Fruit fly (Drosophila melanogaster) whole organism, embryonic: ENCODE data around the gene CG5043.

Experiments
- Adf1 ChIP-seq: fragments of 200-800 bp; sonication (Bioruptor generic); IDR thresholded peaks from 2 replicates; pipeline ENCODE4 v1.3.6; 2022; ENCODE audit warnings: missing biosample characterization, missing genetic modification characterization
- CG10321 ChIP-seq: fragments of 200-800 bp; sonication (Bioruptor generic); IDR thresholded peaks from 2 replicates; pipeline ENCODE4 v1.3.6; 2022; ENCODE audit warnings: missing biosample characterization, missing genetic modification characterization
- CG10543 ChIP-seq: fragments of 200-800 bp; sonication (Bioruptor generic); optimal IDR thresholded peaks from 3 replicates; lab custom pipeline; 2017; ENCODE audit warnings: missing biosample characterization, mild to moderate bottlenecking, missing genetic modification characterization, moderate library complexity
- CG11456 ChIP-seq: fragments of 200-800 bp; sonication (Bioruptor generic); IDR thresholded peaks from 3 replicates; pipeline ENCODE4 v1.3.6; 2022; ENCODE audit warnings: missing biosample characterization, missing genetic modification characterization
- CG12659 ChIP-seq: fragments of 200-800 bp; sonication (Bioruptor generic); optimal IDR thresholded peaks from 3 replicates; lab custom pipeline; 2017; ENCODE audit warnings: mild to moderate bottlenecking, missing biosample characterization, missing genetic modification reagents, missing genetic modification characterization
- CG13894 ChIP-seq: fragments of 200-800 bp; sonication (Bioruptor generic); optimal IDR thresholded peaks from 3 replicates; lab custom pipeline; 2018; ENCODE audit warnings: missing biosample characterization, mild to moderate bottlenecking, missing genetic modification characterization, moderate library complexity
- CG14441 ChIP-seq: fragments of 200-800 bp; sonication (Bioruptor generic); IDR thresholded peaks from 2 replicates; pipeline ENCODE4 v1.3.6; 2022; ENCODE audit warnings: missing biosample characterization, missing genetic modification characterization
- CG14667 ChIP-seq: fragments of 200-800 bp; sonication (Bioruptor generic); IDR thresholded peaks from 2 replicates; pipeline ENCODE4 v1.3.6; 2022; ENCODE audit warnings: missing biosample characterization, missing genetic modification characterization
- CG14860 ChIP-seq: fragments of 200-800 bp; sonication (Bioruptor generic); IDR thresholded peaks from 3 replicates; pipeline ENCODE4 v1.3.6; 2022; ENCODE audit warnings: missing biosample characterization, missing genetic modification characterization; ENCODE audit not compliant: partially characterized antibody
- CG15601 ChIP-seq: fragments of 200-800 bp; sonication (Bioruptor generic); optimal IDR thresholded peaks from 3 replicates; lab custom pipeline; 2019; ENCODE audit warnings: missing biosample characterization, mild to moderate bottlenecking, missing genetic modification characterization, moderate library complexity
- CG18599 ChIP-seq: fragments of 200-800 bp; sonication (Bioruptor generic); optimal IDR thresholded peaks from 3 replicates; lab custom pipeline; 2017; ENCODE audit warnings: missing biosample characterization, missing genetic modification characterization, mild to moderate bottlenecking, moderate library complexity, missing genetic modification reagents
- CG30403 ChIP-seq: fragments of 200-800 bp; sonication (Bioruptor generic); optimal IDR thresholded peaks from 3 replicates; lab custom pipeline; 2016; ENCODE audit warnings: missing biosample characterization, missing genetic modification characterization
- CG3726 ChIP-seq: fragments of 200-800 bp; sonication (Bioruptor generic); IDR thresholded peaks from 3 replicates; pipeline ENCODE4, ENCODE4 v1.3.6; 2022; ENCODE audit warnings: missing biosample characterization, missing genetic modification characterization
- CG4854 ChIP-seq: fragments of 200-800 bp; sonication (Bioruptor generic); optimal IDR thresholded peaks from 2 replicates; lab custom pipeline; 2016; ENCODE audit warnings: missing biosample characterization, missing genetic modification characterization, inconsistent platforms
- CG6765 ChIP-seq: fragments of 200-800 bp; sonication (Bioruptor generic); optimal IDR thresholded peaks from 3 replicates; lab custom pipeline; 2017; ENCODE audit warnings: missing biosample characterization, mild to moderate bottlenecking, missing genetic modification characterization
- CG7928 ChIP-seq: fragments of 200-800 bp; sonication (Bioruptor generic); optimal IDR thresholded peaks from 2 replicates; lab custom pipeline; 2017; ENCODE audit warnings: missing biosample characterization, mild to moderate bottlenecking, missing genetic modification characterization
- CG8944 ChIP-seq: fragments of 200-800 bp; sonication (Bioruptor generic); optimal IDR thresholded peaks from 3 replicates; lab custom pipeline; 2016; ENCODE audit warnings: missing biosample characterization, missing genetic modification characterization
- CG9727 ChIP-seq: fragments of 200-800 bp; sonication (Bioruptor generic); optimal IDR thresholded peaks from 3 replicates; lab custom pipeline; 2017; ENCODE audit warnings: missing biosample characterization, mild to moderate bottlenecking, missing genetic modification characterization
- CoRest ChIP-seq: fragments of 200-800 bp; sonication (Bioruptor generic); optimal IDR thresholded peaks from 3 replicates; lab custom pipeline; 2018; ENCODE audit warnings: missing biosample characterization, mild to moderate bottlenecking, missing genetic modification characterization, moderate library complexity
- Dek ChIP-seq: fragments of 200-800 bp; sonication (Bioruptor generic); optimal IDR thresholded peaks from 3 replicates; lab custom pipeline; 2019; ENCODE audit warnings: missing biosample characterization, mild to moderate bottlenecking, missing genetic modification characterization, moderate library complexity
- Dll ChIP-seq: fragments of 200-800 bp; sonication (Bioruptor generic); IDR thresholded peaks from 4 replicates; pipeline ENCODE4 v1.3.6; 2022; ENCODE audit warnings: missing biosample characterization, missing genetic modification characterization; ENCODE audit not compliant: partially characterized antibody
- Doc2 ChIP-seq: fragments of 200-800 bp; sonication (Bioruptor generic); IDR thresholded peaks from 2 replicates; pipeline ENCODE4 v1.3.6; 2022; ENCODE audit warnings: missing biosample characterization, missing genetic modification characterization
- Drgx ChIP-seq: fragments of 200-800 bp; sonication (Bioruptor generic); IDR thresholded peaks from 2 replicates; pipeline ENCODE4 v1.3.6; 2022; ENCODE audit warnings: missing biosample characterization, missing genetic modification characterization
- ERR ChIP-seq: fragments of 200-800 bp; sonication (Bioruptor generic); optimal IDR thresholded peaks from 2 replicates; lab custom pipeline; 2016; ENCODE audit warnings: missing biosample characterization, missing genetic modification characterization
- Hr3 ChIP-seq: fragments of 200-800 bp; sonication (Bioruptor generic); optimal IDR thresholded peaks from 3 replicates; lab custom pipeline; 2016; ENCODE audit warnings: missing biosample characterization, missing genetic modification characterization
- Hsf ChIP-seq: fragments of 200-800 bp; sonication (Bioruptor generic); optimal IDR thresholded peaks from 3 replicates; lab custom pipeline; 2016; ENCODE audit warnings: missing biosample characterization, missing genetic modification characterization
- Kr ChIP-seq: fragments of 200-800 bp; sonication (Bioruptor generic); optimal IDR thresholded peaks from 2 replicates; lab custom pipeline; 2017; ENCODE audit warnings: missing biosample characterization, mild to moderate bottlenecking, missing genetic modification characterization
- MBD-R2 ChIP-seq: fragments of 200-800 bp; sonication (Bioruptor generic); IDR thresholded peaks from 2 replicates; pipeline ENCODE4 v1.3.6; 2022; ENCODE audit warnings: missing biosample characterization, missing genetic modification characterization
- Nf-YC ChIP-seq: fragments of 200-800 bp; optimal IDR thresholded peaks from 3 replicates; lab custom pipeline; 2019; ENCODE audit warnings: missing biosample characterization, mild to moderate bottlenecking, missing genetic modification characterization, moderate library complexity
- Ssrp ChIP-seq: fragments of 200-800 bp; sonication (Bioruptor generic); optimal IDR thresholded peaks from 2 replicates; lab custom pipeline; 2018; ENCODE audit warnings: missing biosample characterization, mild to moderate bottlenecking, missing genetic modification characterization, moderate library complexity
- Xrp1 ChIP-seq: fragments of 200-800 bp; sonication (Bioruptor generic); IDR thresholded peaks from 2 replicates; pipeline ENCODE4 v1.3.6; 2022; ENCODE audit warnings: missing biosample characterization, missing genetic modification characterization
- ash1 ChIP-seq: fragments of 200-800 bp; sonication (Bioruptor generic); optimal IDR thresholded peaks from 2 replicates; lab custom pipeline; 2018; ENCODE audit warnings: missing biosample characterization, mild to moderate bottlenecking, missing genetic modification characterization
- crc ChIP-seq: fragments of 200-800 bp; sonication (Bioruptor generic); optimal IDR thresholded peaks from 2 replicates; lab custom pipeline; 2016; ENCODE audit warnings: missing biosample characterization, missing genetic modification characterization
- dan ChIP-seq: fragments of 200-800 bp; sonication (Bioruptor generic); IDR thresholded peaks from 2 replicates; pipeline ENCODE4 v1.3.6; 2022; ENCODE audit warnings: missing biosample characterization, missing genetic modification characterization
- dpn ChIP-seq, 2 experiments: fragments of 200-800 bp; sonication (Bioruptor generic); optimal IDR thresholded peaks; 3 replicates each; lab custom pipeline; 2016; ENCODE audit warnings: missing biosample characterization in 2 of 2, missing genetic modification characterization in 2 of 2
- fu2 ChIP-seq: fragments of 200-800 bp; sonication (Bioruptor generic); optimal IDR thresholded peaks from 2 replicates; lab custom pipeline; 2016; ENCODE audit warnings: missing biosample characterization, missing genetic modification characterization
- gem ChIP-seq: fragments of 200-800 bp; sonication (Bioruptor generic); optimal IDR thresholded peaks from 2 replicates; lab custom pipeline; 2019; ENCODE audit warnings: missing biosample characterization, mild to moderate bottlenecking, missing genetic modification characterization, moderate library complexity
- grau ChIP-seq: fragments of 200-800 bp; optimal IDR thresholded peaks from 3 replicates; lab custom pipeline; 2019; ENCODE audit warnings: missing biosample characterization, mild to moderate bottlenecking, missing genetic modification characterization, moderate library complexity
- kah ChIP-seq: fragments of 200-800 bp; sonication (Bioruptor generic); optimal IDR thresholded peaks from 2 replicates; lab custom pipeline; 2018; ENCODE audit warnings: missing biosample characterization, mild to moderate bottlenecking, missing genetic modification characterization
- maf-S ChIP-seq: fragments of 200-800 bp; sonication (Bioruptor generic); optimal IDR thresholded peaks from 2 replicates; lab custom pipeline; 2016; ENCODE audit warnings: missing biosample characterization, missing genetic modification characterization
- peb ChIP-seq: fragments of 200-800 bp; sonication (Bioruptor generic); IDR thresholded peaks from 2 replicates; pipeline ENCODE4 v1.3.6; 2022; ENCODE audit warnings: missing biosample characterization, missing genetic modification characterization
- pho ChIP-seq: fragments of 200-800 bp; sonication (Bioruptor generic); optimal IDR thresholded peaks from 2 replicates; lab custom pipeline; 2016; ENCODE audit warnings: missing biosample characterization, missing genetic modification characterization
- sima ChIP-seq: fragments of 200-800 bp; sonication (Bioruptor generic); optimal IDR thresholded peaks from 2 replicates; lab custom pipeline; 2016; ENCODE audit warnings: missing biosample characterization, missing genetic modification characterization
- tna ChIP-seq: fragments of 200-800 bp; sonication (Bioruptor generic); IDR thresholded peaks from 2 replicates; pipeline ENCODE4 v1.3.6; 2022; ENCODE audit warnings: missing biosample characterization, missing genetic modification characterization; ENCODE audit not compliant: partially characterized antibody
- toy ChIP-seq: fragments of 200-800 bp; sonication (Bioruptor generic); IDR thresholded peaks from 2 replicates; pipeline ENCODE4 v1.3.6; 2022; ENCODE audit warnings: missing biosample characterization, missing genetic modification characterization
- trem ChIP-seq: fragments of 200-800 bp; optimal IDR thresholded peaks from 3 replicates; lab custom pipeline; 2019; ENCODE audit warnings: missing biosample characterization, mild to moderate bottlenecking, missing genetic modification characterization, moderate library complexity
- yki ChIP-seq: fragments of >200 bp; optimal IDR thresholded peaks from 3 replicates; lab custom pipeline; 2018
- zf30C ChIP-seq: fragments of 200-800 bp; sonication (Bioruptor generic); optimal IDR thresholded peaks from 3 replicates; lab custom pipeline; 2018; ENCODE audit warnings: missing biosample characterization, mild to moderate bottlenecking, missing genetic modification characterization
- zfh1 ChIP-seq: fragments of 200-800 bp; sonication (Bioruptor generic); IDR thresholded peaks from 3 replicates; pipeline ENCODE4 v1.3.6; 2022; ENCODE audit warnings: missing biosample characterization, missing genetic modification characterization

Gene CG5043

DNA sequence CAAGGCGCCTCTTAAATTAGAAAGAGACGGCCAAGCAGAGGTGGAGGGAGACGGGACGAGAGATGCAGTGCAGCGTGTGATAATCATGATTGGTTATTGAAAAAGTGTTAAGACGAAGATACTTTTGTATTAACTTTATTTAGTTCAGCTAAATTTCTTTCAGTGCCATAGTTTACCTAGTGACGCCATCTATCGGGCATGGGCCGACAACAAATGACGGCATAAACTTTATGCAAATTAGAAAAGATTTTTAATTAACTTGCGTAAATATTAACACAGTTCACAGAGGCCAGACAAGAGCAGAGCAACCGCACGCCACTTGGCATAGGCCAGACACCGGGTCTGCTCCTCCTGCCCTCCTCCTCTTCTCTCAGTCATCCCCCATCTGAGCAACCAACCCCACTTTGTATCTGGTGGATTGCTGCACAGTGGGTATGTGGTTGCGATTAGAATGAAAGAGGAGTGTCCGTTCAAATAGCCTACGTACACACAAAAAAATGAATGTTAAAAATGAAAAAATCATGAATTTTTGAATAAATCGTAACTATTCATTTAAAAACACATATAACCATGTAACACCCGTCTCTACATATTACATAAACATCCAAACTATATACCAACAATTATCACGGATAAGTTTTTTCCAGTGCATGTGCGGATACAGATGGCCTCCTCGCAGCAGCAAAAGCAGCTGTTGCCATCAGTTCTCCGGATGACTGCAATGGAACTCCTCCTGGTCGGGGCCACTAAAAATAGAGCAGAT lies 32.4 kb downstream of the CG5043 start (continued):
- TF ChIP-seq CG18599 (GFP tag; lab: Kevin White, UChicago) (peak; percentile 88), CG8944 (GFP tag; lab: Kevin White, UChicago) (peak; percentile 77), toy (GFP tag; lab: Robert Waterston, UW) (no peak), ash1 (no peak), peb (GFP tag; lab: Robert Waterston, UW) (peak; percentile 60; the same call in 1 of the 2 replicates), maf-S (peak; percentile 56), CG11456 (GFP tag; lab: Robert Waterston, UW) (peak; percentile 67; the same call in 1 of the 3 replicates), CG12659 (GFP tag; lab: Kevin White, UChicago) (peak; percentile 72), MBD-R2 (GFP tag; lab: Robert Waterston, UW) (peak; percentile 50; the same call in 1 of the 2 replicates), dpn (GFP tag; optimal IDR thresholded peaks at IDR 0.05; lab: Kevin White, UChicago) (peak; percentile 76 to 82), CG13894 (tag; lab: Kevin White, UChicago) (no peak), CG6765 (GFP tag; lab: Kevin White, UChicago) (no peak), zf30C (GFP tag; lab: Kevin White, UChicago) (peak; percentile 55), trem (tag; lab: Kevin White, UChicago) (peak; percentile 62), kah (GFP tag; lab: Kevin White, UChicago) (peak; percentile 77), Adf1 (GFP tag; lab: Robert Waterston, UW) (peak; percentile 43; the same call in 1 of the 2 replicates), CG10543 (no peak), CG9727 (GFP tag; lab: Kevin White, UChicago) (peak; percentile 81), tna (GFP tag; lab: Robert Waterston, UW) (no peak), Dll (GFP tag; lab: Robert Waterston, UW) (no peak), Drgx (GFP tag; lab: Robert Waterston, UW) (peak; percentile 88), CG4854 (GFP tag; lab: Kevin White, UChicago) (peak; percentile 58), Doc2 (GFP tag; lab: Robert Waterston, UW) (0 out of 2 replicates have a peak, but pooled peaks have one; percentile 41), CG15601 (tag; lab: Kevin White, UChicago) (peak; percentile 83), Ssrp (tag; lab: Kevin White, UChicago) (peak; percentile 84), CG14441 (GFP tag; lab: Robert Waterston, UW) (peak; percentile 73), Nf-YC (tag; lab: Kevin White, UChicago) (no peak), crc (GFP tag; lab: Kevin White, UChicago) (peak; percentile 74), ERR (peak; percentile 61), CG14667 (GFP tag; lab: Robert Waterston, UW) (peak; percentile 69; the same call in 1 of the 2 replicates), fu2 (GFP tag; lab: Kevin White, UChicago) (peak; percentile 61), pho (GFP tag; lab: Kevin White, UChicago) (peak; percentile 76), grau (tag; lab: Kevin White, UChicago) (peak; percentile 82), Xrp1 (peak; percentile 88), zfh1 (GFP tag; lab: Robert Waterston, UW) (peak; percentile 82), CG30403 (GFP tag; lab: Kevin White, UChicago) (peak; percentile 81), CoRest (peak; percentile 86), CG10321 (GFP tag; lab: Robert Waterston, UW) (0 out of 2 replicates have a peak, but pooled peaks have one; percentile 23), sima (GFP tag; lab: Kevin White, UChicago) (peak; percentile 65), yki (lab: Kevin White, UChicago) (no peak), Hsf (GFP tag; lab: Kevin White, UChicago) (peak; percentile 84), dan (GFP tag; lab: Robert Waterston, UW) (no peak; the same call in 1 of the 2 replicates), CG14860 (GFP tag; lab: Robert Waterston, UW) (no peak), CG7928 (GFP tag; lab: Kevin White, UChicago) (peak; percentile 25), Hr3 (GFP tag; lab: Kevin White, UChicago) (peak; percentile 74), Dek (tag; lab: Kevin White, UChicago) (peak; percentile 76), gem (tag; lab: Kevin White, UChicago) (peak; percentile 91), Kr (GFP tag; lab: Kevin White, UChicago) (no peak), CG3726 (GFP tag; lab: Robert Waterston, UW) (peak; percentile 74; the same call in 2 of the 3 replicates)
